Worm (Caenorhabditis elegans) whole organism, L3 larva: Measurements from ENCODE around the gene phat-8.

Source experiments
- ceh-16 ChIP-seq: sonication (generic microtip); optimal IDR thresholded peaks from 2 replicates; lab custom pipeline; 2017; ENCODE audit warnings: missing biosample characterization, missing genetic modification characterization
- lin-15B ChIP-seq: fragments of 150-350 bp; optimal IDR thresholded peaks from 2 replicates; lab custom pipeline; 2014; ENCODE audit warnings: missing biosample characterization, missing genetic modification characterization
- nhr-12 ChIP-seq: fragments of 150-350 bp; optimal IDR thresholded peaks from 2 replicates; lab custom pipeline; 2014; ENCODE audit warnings: missing biosample characterization, missing genetic modification characterization
- nhr-77 ChIP-seq: fragments of 150-350 bp; optimal IDR thresholded peaks from 2 replicates; lab custom pipeline; 2014; ENCODE audit warnings: missing biosample characterization, missing genetic modification characterization
- pha-4 ChIP-seq: fragments of 150-350 bp; optimal IDR thresholded peaks from 2 replicates; lab custom pipeline; 2014; ENCODE audit warnings: missing biosample characterization, missing genetic modification reagents, missing genetic modification characterization
- skn-1 ChIP-seq: fragments of 150-350 bp; optimal IDR thresholded peaks from 2 replicates; lab custom pipeline; 2014; ENCODE audit warnings: missing biosample characterization, missing genetic modification characterization

DNA sequence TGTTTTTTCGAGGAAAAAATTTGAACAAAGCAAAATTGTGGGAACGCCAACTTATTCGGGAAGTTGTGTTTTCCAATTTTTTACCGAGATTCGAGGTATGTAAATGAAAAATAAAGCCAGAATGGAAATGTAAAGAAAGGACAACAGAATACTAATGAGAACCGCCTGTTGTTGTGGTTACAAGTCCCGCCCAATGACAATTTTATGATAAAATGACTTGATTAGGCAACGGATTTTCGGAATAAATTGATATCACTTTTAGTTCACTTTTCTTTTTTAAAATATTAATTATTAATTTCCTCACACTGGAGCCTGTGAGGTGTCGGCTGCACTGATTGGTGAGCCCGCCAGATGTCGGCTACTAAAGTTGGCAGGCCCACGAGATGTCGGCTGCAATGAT is 39.2 kb upstream of the phat-8 start, which contains the start of gene dct-12:
- TF ChIP-seq pha-4 (no peak), ceh-16 (no peak), nhr-12 (no peak), lin-15B (no peak), skn-1 (no peak), nhr-77 (no peak)
